Fruit fly (Drosophila melanogaster): ENCODE measurements around the gene CG14223.
A peak's percentile ranks its signal among the peaks of the same experiment; 100 is the strongest.

The CG14223 gene

dm6 chrX:19663196-19663858, 444 bp downstream of the CG14223 start (continued):
- TF ChIP-seq Myb (GFP tag; optimal IDR thresholded peaks at IDR 0.05) = no peak
- no peak for TF ChIP-seq stc (GFP tag; IDR thresholded peaks at IDR 0.05)
- no peak for TF ChIP-seq ham (GFP tag; IDR thresholded peaks at IDR 0.05)
- TF ChIP-seq Ravus (GFP tag; IDR thresholded peaks at IDR 0.05) = no peak
- no peak for TF ChIP-seq vnd (GFP tag; IDR thresholded peaks at IDR 0.05; ENCODE audit: partially characterized antibody)
- TF ChIP-seq Xrp1 (GFP tag; IDR thresholded peaks at IDR 0.05) = peak; percentile 21; the same call in 1 of the 2 replicates
- peak; percentile 10 for TF ChIP-seq caup (GFP tag; optimal IDR thresholded peaks at IDR 0.05; ENCODE audit: severe bottlenecking)
- TF ChIP-seq az2 (GFP tag; optimal IDR thresholded peaks at IDR 0.05) = peak; percentile 64
- peak; percentile 44 for TF ChIP-seq CG4707 (GFP tag; optimal IDR thresholded peaks at IDR 0.05)
- TF ChIP-seq CG3163 (GFP tag; optimal IDR thresholded peaks at IDR 0.05) = no peak
- peak; percentile 42 for TF ChIP-seq CG6765 (GFP tag; optimal IDR thresholded peaks at IDR 0.05)
- peak; percentile 29 for TF ChIP-seq cato (GFP tag; optimal IDR thresholded peaks at IDR 0.05; ENCODE audit: borderline replicate concordance)
- peak; percentile 25 for TF ChIP-seq Hr3 (GFP tag; optimal IDR thresholded peaks at IDR 0.05)
- TF ChIP-seq CG8089 (GFP tag; optimal IDR thresholded peaks at IDR 0.05) = no peak
- peak; percentile 51 for TF ChIP-seq lilli (GFP tag; optimal IDR thresholded peaks at IDR 0.05)
- no peak for TF ChIP-seq danr (GFP tag; IDR thresholded peaks at IDR 0.05)
- TF ChIP-seq Bdp1 (GFP tag; optimal IDR thresholded peaks at IDR 0.05) = no peak
- TF ChIP-seq Atf3 (GFP tag; optimal IDR thresholded peaks at IDR 0.05) = no peak
- TF ChIP-seq odd (GFP tag; optimal IDR thresholded peaks at IDR 0.05) = peak; percentile 58
- peak; percentile 78 for TF ChIP-seq CG9727 (GFP tag; optimal IDR thresholded peaks at IDR 0.05)
- TF ChIP-seq Dll (GFP tag; IDR thresholded peaks at IDR 0.05; ENCODE audit: partially characterized antibody) = no peak
- TF ChIP-seq CG12071 (GFP tag; optimal IDR thresholded peaks at IDR 0.05) = no peak
- TF ChIP-seq Fer1 (GFP tag; optimal IDR thresholded peaks at IDR 0.05) = no peak
- no peak for TF ChIP-seq CG12744 (GFP tag; optimal IDR thresholded peaks at IDR 0.05)
- no peak for TF ChIP-seq Drgx (GFP tag; IDR thresholded peaks at IDR 0.05)
- peak; percentile 47 for TF ChIP-seq cwo (GFP tag; optimal IDR thresholded peaks at IDR 0.05)
- TF ChIP-seq Six4 (GFP tag; optimal IDR thresholded peaks at IDR 0.05) = peak; percentile 41
- TF ChIP-seq her (GFP tag; optimal IDR thresholded peaks at IDR 0.05) = no peak
- peak; percentile 37 for TF ChIP-seq CG10267 (tag; optimal IDR thresholded peaks at IDR 0.05)
- TF ChIP-seq CG15479 (GFP tag; optimal IDR thresholded peaks at IDR 0.05) = no peak
- TF ChIP-seq TFAM (GFP tag; optimal IDR thresholded peaks at IDR 0.05) = no peak
- TF ChIP-seq CG13894 (tag; optimal IDR thresholded peaks at IDR 0.05) = no peak
- TF ChIP-seq cas (GFP tag; IDR thresholded peaks at IDR 0.05) = no peak
- peak; percentile 37 for TF ChIP-seq fd96Cb (tag; optimal IDR thresholded peaks at IDR 0.05)
- TF ChIP-seq Trl (optimal IDR thresholded peaks at IDR 0.05) = peak in 1 of 2 experiments; percentile 43
- TF ChIP-seq Trl (GFP tag; optimal IDR thresholded peaks at IDR 0.05) = no peak
- no peak for TF ChIP-seq CG31388 (GFP tag; optimal IDR thresholded peaks at IDR 0.05)
- TF ChIP-seq NC2α (GFP tag; optimal IDR thresholded peaks at IDR 0.05) = no peak
- TF ChIP-seq Dip3 (GFP tag; optimal IDR thresholded peaks at IDR 0.05) = no peak
- no peak for TF ChIP-seq CG8281 (tag; optimal IDR thresholded peaks at IDR 0.05)
- no peak for TF ChIP-seq Jarid2 (GFP tag; optimal IDR thresholded peaks at IDR 0.05)
- TF ChIP-seq fd102C (GFP tag; optimal IDR thresholded peaks at IDR 0.05) = no peak
- no peak for TF ChIP-seq slou (GFP tag; optimal IDR thresholded peaks at IDR 0.05)
- no peak for TF ChIP-seq CG14965 (GFP tag; optimal IDR thresholded peaks at IDR 0.05; ENCODE audit: borderline replicate concordance)
- no peak for TF ChIP-seq pzg (GFP tag; optimal IDR thresholded peaks at IDR 0.05)
- no peak for TF ChIP-seq Nf-YB (GFP tag; optimal IDR thresholded peaks at IDR 0.05)
- TF ChIP-seq Dfd (GFP tag; optimal IDR thresholded peaks at IDR 0.05) = no peak
- no peak for TF ChIP-seq fu2 (GFP tag; optimal IDR thresholded peaks at IDR 0.05)
- no peak for TF ChIP-seq repo (GFP tag; optimal IDR thresholded peaks at IDR 0.05)
- TF ChIP-seq Camta (GFP tag; optimal IDR thresholded peaks at IDR 0.05) = peak; percentile 49
- TF ChIP-seq CG6175 (GFP tag; IDR thresholded peaks at IDR 0.05) = peak; percentile 94

Data from whole organism, embryonic.